Worm (Caenorhabditis elegans): ENCODE results near the gene B0303.11.

ce11 chrIII:8731310-8731709 is 21.1 kb upstream of the B0303.11 start, which contains the start of gene ZK370.4:
- no peak for TF ChIP-seq nfyb-1 (GFP tag; IDR thresholded peaks at IDR 0.05)
- no peak for TF ChIP-seq ama-1 (optimal IDR thresholded peaks at IDR 0.05)
- no peak for TF ChIP-seq ama-1 (GFP tag; optimal IDR thresholded peaks at IDR 0.05)
- no peak for TF ChIP-seq fkh-3 (tag; optimal IDR thresholded peaks at IDR 0.05)
- TF ChIP-seq xnd-1 (tag; optimal IDR thresholded peaks at IDR 0.05) = no peak
- no peak for TF ChIP-seq pha-4 (tag; optimal IDR thresholded peaks at IDR 0.05)
- no peak for TF ChIP-seq madf-6 (GFP tag; IDR thresholded peaks at IDR 0.05)
- TF ChIP-seq ztf-18 (tag; optimal IDR thresholded peaks at IDR 0.05) = no peak
- TF ChIP-seq ztf-3 (GFP tag; optimal IDR thresholded peaks at IDR 0.05) = no peak
